Worm (Caenorhabditis elegans) whole organism, L1 larva: ENCODE measurements around the gene R04D3.2.
A peak's percentile ranks its signal among the peaks of the same experiment; 100 is the strongest.

ENCODE experiments used
- C16A3.4 ChIP-seq: fragments of 150-350 bp; optimal IDR thresholded peaks from 2 replicates; lab custom pipeline; 2014; ENCODE audit warnings: missing biosample characterization, missing genetic modification characterization
- C34B4.2 ChIP-seq: sonication (generic microtip); optimal IDR thresholded peaks from 2 replicates; lab custom pipeline; 2017; ENCODE audit warnings: mild to moderate bottlenecking, missing genetic modification characterization, missing compliant biosample characterization
- F16B12.6 ChIP-seq: fragments of 150-350 bp; optimal IDR thresholded peaks from 2 replicates; lab custom pipeline; 2014; ENCODE audit warnings: missing biosample characterization, missing genetic modification characterization
- Y116A8C.19 ChIP-seq: sonication (generic microtip); optimal IDR thresholded peaks from 2 replicates; lab custom pipeline; 2016; ENCODE audit warnings: missing compliant biosample characterization, missing genetic modification characterization, borderline replicate concordance
- aha-1 ChIP-seq: fragments of 150-350 bp; optimal IDR thresholded peaks from 2 replicates; lab custom pipeline; 2014; ENCODE audit warnings: missing biosample characterization, missing genetic modification characterization
- alr-1 ChIP-seq: fragments of 200-800 bp; sonication (Bioruptor generic); optimal IDR thresholded peaks from 2 replicates; lab custom pipeline; 2018; ENCODE audit warnings: borderline replicate concordance, mild to moderate bottlenecking, missing genetic modification characterization, missing compliant biosample characterization
- aly-2 ChIP-seq: fragments of 150-350 bp; optimal IDR thresholded peaks from 2 replicates; lab custom pipeline; 2014; ENCODE audit warnings: missing biosample characterization, missing genetic modification characterization
- ama-1 ChIP-seq: fragments of 150-350 bp; optimal IDR thresholded peaks from 2 replicates; lab custom pipeline; 2014
- blmp-1 ChIP-seq: fragments of 150-350 bp; optimal IDR thresholded peaks from 2 replicates; lab custom pipeline; 2014; ENCODE audit warnings: missing biosample characterization, missing genetic modification characterization
- ceh-63 ChIP-seq: fragments of 200-800 bp; sonication (Bioruptor generic); optimal IDR thresholded peaks from 2 replicates; lab custom pipeline; 2018; ENCODE audit warnings: mild to moderate bottlenecking, missing genetic modification characterization, missing compliant biosample characterization
- ceh-82 ChIP-seq, 3 experiments: fragments of 150-350 bp in 1 of 3; sonication (generic microtip) in 2 of 3; optimal IDR thresholded peaks; 2 replicates each; lab custom pipeline; 2014 to 2017; ENCODE audit warnings: missing biosample characterization in 3 of 3, missing genetic modification characterization in 3 of 3
- dpl-1 ChIP-seq, 3 experiments: fragments of 150-350 bp in 2 of 3; sonication (generic microtip) in 1 of 3; optimal IDR thresholded peaks; 2 replicates each; lab custom pipeline; 2014 to 2017; ENCODE audit warnings: missing biosample characterization in 3 of 3, missing genetic modification characterization in 3 of 3, missing genetic modification reagents in 3 of 3
- efl-1 ChIP-seq, 4 experiments: fragments of 150-350 bp; optimal IDR thresholded peaks in 3 of 4; peaks in 1 of 4; 1 replicate in 1 of 4; 2 replicates in 3 of 4; lab custom pipeline; 2014; ENCODE audit warnings: missing biosample characterization in 2 of 4, missing genetic modification characterization in 2 of 4, missing genetic modification reagents in 2 of 4
- efl-3 ChIP-seq: fragments of 200-800 bp; sonication (Bioruptor generic); optimal IDR thresholded peaks from 2 replicates; lab custom pipeline; 2018; ENCODE audit warnings: mild to moderate bottlenecking, missing genetic modification characterization, missing compliant biosample characterization
- egl-27 ChIP-seq, 2 experiments: fragments of 150-350 bp in 1 of 2; sonication (generic microtip); optimal IDR thresholded peaks; 3 replicates each; lab custom pipeline; 2017 to 2018; ENCODE audit warnings: missing biosample characterization in 2 of 2, missing genetic modification characterization in 2 of 2, missing genetic modification reagents in 2 of 2
- elt-2 ChIP-seq: sonication (generic microtip); optimal IDR thresholded peaks from 2 replicates; lab custom pipeline; 2016; ENCODE audit warnings: missing genetic modification characterization, mild to moderate bottlenecking, inconsistent platforms, missing compliant biosample characterization, missing genetic modification reagents
- elt-3 ChIP-seq, 6 experiments: fragments of 150-350 bp in 1 of 6; sonication (generic microtip); optimal IDR thresholded peaks; 2 replicates each; lab custom pipeline; 2017 to 2018; ENCODE audit warnings: missing biosample characterization in 6 of 6, missing genetic modification characterization in 6 of 6, inconsistent platforms in 1 of 6
- ets-5 ChIP-seq: fragments of 200-800 bp; sonication (Bioruptor generic); IDR thresholded peaks from 2 replicates; pipeline ENCODE4 v1.3.6; 2022; ENCODE audit warnings: missing genetic modification characterization, missing compliant biosample characterization
- grh-1 ChIP-seq: fragments of 200-800 bp; sonication (Bioruptor generic); IDR thresholded peaks from 2 replicates; pipeline ENCODE4 v1.3.6; 2022; ENCODE audit warnings: missing genetic modification reagents, missing genetic modification characterization, missing compliant biosample characterization
- hlh-17 ChIP-seq: fragments of 200-800 bp; sonication (Bioruptor generic); optimal IDR thresholded peaks from 2 replicates; lab custom pipeline; 2018; ENCODE audit warnings: missing genetic modification characterization, mild to moderate bottlenecking, missing compliant biosample characterization, moderate library complexity, borderline replicate concordance
- hlh-4 ChIP-seq: sonication (generic microtip); optimal IDR thresholded peaks from 2 replicates; lab custom pipeline; 2016; ENCODE audit warnings: mild to moderate bottlenecking, missing genetic modification characterization, missing compliant biosample characterization
- hpl-2 ChIP-seq: fragments of 150-350 bp; optimal IDR thresholded peaks from 2 replicates; lab custom pipeline; 2014; ENCODE audit warnings: missing biosample characterization, missing genetic modification reagents, missing genetic modification characterization
- isw-1 ChIP-seq: fragments of 200-800 bp; sonication (Bioruptor generic); IDR thresholded peaks from 2 replicates; pipeline ENCODE4 v1.3.6; 2022; ENCODE audit warnings: missing genetic modification characterization, missing compliant biosample characterization
- lin-13 ChIP-seq: fragments of 150-350 bp; optimal IDR thresholded peaks from 2 replicates; lab custom pipeline; 2014; ENCODE audit warnings: missing biosample characterization, missing genetic modification reagents, missing genetic modification characterization
- lir-3 ChIP-seq: sonication (generic microtip); optimal IDR thresholded peaks from 2 replicates; lab custom pipeline; 2016; ENCODE audit warnings: mild to moderate bottlenecking, missing genetic modification characterization, moderate library complexity, missing compliant biosample characterization; ENCODE audit not compliant: poor library complexity
- lsy-2 ChIP-seq, 2 experiments: fragments of 150-350 bp; optimal IDR thresholded peaks; 2 replicates each; lab custom pipeline; 2014; ENCODE audit warnings: missing biosample characterization in 2 of 2, missing genetic modification characterization in 2 of 2
- mab-9 ChIP-seq: fragments of 200-800 bp; sonication (Bioruptor generic); IDR thresholded peaks from 2 replicates; pipeline ENCODE4 v1.3.6; 2022; ENCODE audit warnings: missing genetic modification reagents, missing genetic modification characterization, missing compliant biosample characterization
- mef-2 ChIP-seq: fragments of 150-350 bp; optimal IDR thresholded peaks from 2 replicates; lab custom pipeline; 2014; ENCODE audit warnings: missing biosample characterization, missing genetic modification characterization
- nhr-11 ChIP-seq: fragments of 150-350 bp; optimal IDR thresholded peaks from 2 replicates; lab custom pipeline; 2014; ENCODE audit warnings: missing biosample characterization, missing genetic modification characterization
- nhr-12 ChIP-seq: sonication (generic microtip); optimal IDR thresholded peaks from 2 replicates; lab custom pipeline; 2017; ENCODE audit warnings: missing biosample characterization, missing genetic modification characterization
- nhr-19 ChIP-seq: fragments of 200-800 bp; sonication (Bioruptor generic); conservative IDR thresholded peaks from 2 replicates; pipeline ENCODE4 v1.3.6; 2022; ENCODE audit warnings: missing genetic modification characterization, missing compliant biosample characterization
- nhr-237 ChIP-seq: fragments of 150-350 bp; optimal IDR thresholded peaks from 2 replicates; lab custom pipeline; 2014; ENCODE audit warnings: missing biosample characterization, missing genetic modification characterization
- nhr-28 ChIP-seq: fragments of 150-350 bp; optimal IDR thresholded peaks from 2 replicates; lab custom pipeline; 2014; ENCODE audit warnings: missing biosample characterization, missing genetic modification characterization
- nhr-77 ChIP-seq: fragments of 150-350 bp; optimal IDR thresholded peaks from 2 replicates; lab custom pipeline; 2014; ENCODE audit warnings: missing biosample characterization, missing genetic modification characterization
- nhr-84 ChIP-seq: sonication (generic microtip); optimal IDR thresholded peaks from 2 replicates; lab custom pipeline; 2017; ENCODE audit warnings: missing biosample characterization, missing genetic modification characterization
- nhr-85 ChIP-seq: sonication (generic microtip); peaks from one replicate; lab custom pipeline; 2016; ENCODE audit warnings: missing genetic modification characterization, inconsistent platforms, missing compliant biosample characterization
- nhr-90 ChIP-seq: sonication (generic microtip); optimal IDR thresholded peaks from 2 replicates; lab custom pipeline; 2016; ENCODE audit warnings: mild to moderate bottlenecking, missing genetic modification characterization, missing compliant biosample characterization; ENCODE audit not compliant: poor library complexity
- pqm-1 ChIP-seq: sonication (generic microtip); optimal IDR thresholded peaks from 3 replicates; lab custom pipeline; 2017; ENCODE audit warnings: missing biosample characterization, missing genetic modification characterization
- skn-1 ChIP-seq: fragments of 150-350 bp; optimal IDR thresholded peaks from 2 replicates; lab custom pipeline; 2014; ENCODE audit warnings: missing biosample characterization, missing genetic modification characterization
- snpc-4 ChIP-seq: fragments of 150-350 bp; optimal IDR thresholded peaks from 2 replicates; lab custom pipeline; 2014; ENCODE audit warnings: missing biosample characterization, missing genetic modification characterization
- snu-23 ChIP-seq: sonication (generic microtip); optimal IDR thresholded peaks from 2 replicates; lab custom pipeline; 2016; ENCODE audit warnings: missing genetic modification characterization, missing compliant biosample characterization
- sox-4 ChIP-seq: sonication (generic microtip); optimal IDR thresholded peaks from 2 replicates; lab custom pipeline; 2016; ENCODE audit warnings: missing genetic modification characterization, missing compliant biosample characterization
- sptf-1 ChIP-seq: fragments of 150-350 bp; optimal IDR thresholded peaks from 2 replicates; lab custom pipeline; 2014; ENCODE audit warnings: missing biosample characterization, missing genetic modification characterization
- swsn-7 ChIP-seq: sonication (generic microtip); optimal IDR thresholded peaks from 2 replicates; lab custom pipeline; 2016; ENCODE audit warnings: missing genetic modification characterization, missing compliant biosample characterization
- tbx-2 ChIP-seq: sonication (generic microtip); optimal IDR thresholded peaks from 2 replicates; lab custom pipeline; 2016; ENCODE audit warnings: missing genetic modification characterization, missing compliant biosample characterization
- tlp-1 ChIP-seq: fragments of 150-350 bp; optimal IDR thresholded peaks from 2 replicates; lab custom pipeline; 2014; ENCODE audit warnings: missing biosample characterization, missing genetic modification characterization
- unc-130 ChIP-seq: fragments of 150-350 bp; optimal IDR thresholded peaks from 2 replicates; lab custom pipeline; 2017; ENCODE audit warnings: missing biosample characterization, missing genetic modification characterization, inconsistent platforms
- unc-30 ChIP-seq: sonication (generic microtip); optimal IDR thresholded peaks from 2 replicates; lab custom pipeline; 2017; ENCODE audit warnings: missing biosample characterization, missing genetic modification characterization
- unc-62 ChIP-seq: fragments of 150-350 bp; optimal IDR thresholded peaks from 2 replicates; lab custom pipeline; 2014; ENCODE audit warnings: missing biosample characterization, missing genetic modification reagents, missing genetic modification characterization
- vab-15 ChIP-seq: sonication (generic microtip); optimal IDR thresholded peaks from 2 replicates; lab custom pipeline; 2017; ENCODE audit warnings: missing genotype, mild to moderate bottlenecking, missing genetic modification characterization, missing compliant biosample characterization
- xbp-1 ChIP-seq: sonication (generic microtip); optimal IDR thresholded peaks from 2 replicates; lab custom pipeline; 2016; ENCODE audit warnings: missing genetic modification characterization, missing compliant biosample characterization
- zag-1 ChIP-seq: fragments of 150-350 bp; optimal IDR thresholded peaks from 2 replicates; lab custom pipeline; 2014; ENCODE audit warnings: missing biosample characterization, missing genetic modification characterization
- zip-4 ChIP-seq: fragments of 200-800 bp; sonication (Bioruptor generic); optimal IDR thresholded peaks from 2 replicates; lab custom pipeline; 2018; ENCODE audit warnings: mild to moderate bottlenecking, missing genetic modification characterization, moderate library complexity, missing compliant biosample characterization
- ztf-11 ChIP-seq, 2 experiments: sonication (generic microtip); optimal IDR thresholded peaks; 2 replicates each; lab custom pipeline; 2016 to 2017; ENCODE audit warnings: missing genetic modification characterization in 2 of 2, missing biosample characterization in 1 of 2, missing compliant biosample characterization in 1 of 2

Gene R04D3.2

ce11 chrX:13264550-13264949 is 21.9 kb downstream of the R04D3.2 start:
- TF ChIP-seq efl-1 (optimal IDR thresholded peaks at IDR 0.05; lab: Kevin White, UChicago) (peak in 1 of 2 experiments; percentile 1), efl-1 (GFP tag; optimal IDR thresholded peaks at IDR 0.05 in 1 of 2; lab: Kevin White, UChicago) (peak in 1 of 2 experiments; percentile 58), ceh-63 (GFP tag; lab: Kevin White, UChicago) (no peak), F16B12.6 (tag; lab: Kevin White, UChicago) (no peak), aha-1 (tag; lab: Kevin White, UChicago) (no peak), mab-9 (no peak; the same call in 1 of the 2 replicates), unc-130 (tag; lab: Kevin White, UChicago) (no peak), snu-23 (GFP tag; lab: Kevin White, UChicago) (peak; percentile 69), efl-3 (GFP tag; lab: Kevin White, UChicago) (no peak), lir-3 (tag; lab: Kevin White, UChicago) (peak; percentile 20), C16A3.4 (peak; percentile 37), lin-13 (GFP tag; lab: Kevin White, UChicago) (no peak), egl-27 (tag; optimal IDR thresholded peaks at IDR 0.05; lab: Kevin White, UChicago) (no peak), tlp-1 (tag; lab: Kevin White, UChicago) (no peak), isw-1 (GFP tag; lab: Robert Waterston, UW) (peak; percentile 16), grh-1 (GFP tag; lab: Robert Waterston, UW) (no peak), lsy-2 (tag; optimal IDR thresholded peaks at IDR 0.05; lab: Kevin White, UChicago) (peak in 1 of 2 experiments; percentile 25), Y116A8C.19 (tag; lab: Kevin White, UChicago) (no peak), skn-1 (peak; percentile 37), zip-4 (GFP tag; lab: Kevin White, UChicago) (no peak), nhr-12 (tag; lab: Kevin White, UChicago) (no peak), nhr-237 (tag; lab: Kevin White, UChicago) (no peak), pqm-1 (tag; lab: Kevin White, UChicago) (no peak), C34B4.2 (no peak), alr-1 (tag; lab: Kevin White, UChicago) (no peak), elt-3 (tag; optimal IDR thresholded peaks at IDR 0.05; lab: Kevin White, UChicago) (no peak), zag-1 (no peak), nhr-84 (tag; lab: Kevin White, UChicago) (no peak), sptf-1 (no peak), xbp-1 (tag; lab: Kevin White, UChicago) (peak; percentile 43), elt-2 (tag; lab: Kevin White, UChicago) (no peak), nhr-90 (tag; lab: Kevin White, UChicago) (peak; percentile 27), swsn-7 (tag; lab: Kevin White, UChicago) (peak; percentile 61), snpc-4 (tag; lab: Kevin White, UChicago) (no peak), blmp-1 (tag; lab: Kevin White, UChicago) (no peak), sox-4 (tag; lab: Kevin White, UChicago) (no peak), nhr-19 (GFP tag; lab: Robert Waterston, UW) (peak; percentile 72), unc-62 (no peak), nhr-85 (tag; lab: Kevin White, UChicago) (no peak), aly-2 (tag; lab: Kevin White, UChicago) (no peak), ama-1 (lab: Kevin White, UChicago) (no peak), nhr-11 (tag; lab: Kevin White, UChicago) (no peak), hlh-17 (GFP tag; lab: Kevin White, UChicago) (no peak), mef-2 (tag; lab: Kevin White, UChicago) (no peak), nhr-77 (tag; lab: Kevin White, UChicago) (no peak), dpl-1 (GFP tag; optimal IDR thresholded peaks at IDR 0.05; lab: Kevin White, UChicago) (no peak), vab-15 (tag; lab: Kevin White, UChicago) (no peak), ztf-11 (tag; optimal IDR thresholded peaks at IDR 0.05; lab: Kevin White, UChicago) (no peak), tbx-2 (tag; lab: Kevin White, UChicago) (peak; percentile 27), hlh-4 (no peak), unc-30 (tag; lab: Kevin White, UChicago) (no peak), nhr-28 (tag; lab: Kevin White, UChicago) (no peak), ceh-82 (tag; optimal IDR thresholded peaks at IDR 0.05; lab: Kevin White, UChicago) (peak in 2 of 3 experiments; percentile 30 to 45), hpl-2 (GFP tag; lab: Kevin White, UChicago) (no peak), ets-5 (GFP tag; lab: Robert Waterston, UW) (no peak)
